Worm (Caenorhabditis elegans): ENCODE data around the gene cox-5A.

DNA sequence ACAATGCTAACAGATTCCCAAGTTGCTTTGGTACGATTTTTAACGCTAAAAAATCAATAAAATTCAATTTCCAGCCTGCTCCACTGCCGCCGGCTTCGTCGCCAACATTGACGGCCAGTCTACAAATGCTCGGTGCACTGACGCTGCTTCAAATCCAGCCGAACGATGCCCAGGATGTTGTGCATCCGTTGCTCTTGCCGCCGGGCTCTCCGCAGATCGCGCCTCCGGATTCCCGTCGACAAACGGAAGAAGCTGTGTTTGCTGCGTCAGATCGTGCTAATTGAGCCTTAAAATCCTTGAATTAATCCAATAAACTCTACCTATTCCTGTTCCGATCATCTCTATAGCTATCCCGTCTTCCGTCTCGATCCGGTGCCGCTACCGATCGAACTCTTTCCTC lies 25.8 kb downstream of the cox-5A start:
- TF ChIP-seq lin-11 (tag; optimal IDR thresholded peaks at IDR 0.05) (no peak), pag-3 (tag; optimal IDR thresholded peaks at IDR 0.05; ENCODE audit: borderline replicate concordance) (no peak)
